Worm (Caenorhabditis elegans): ENCODE data around the gene T28C6.5.

- no peak for TF ChIP-seq sdz-38 (tag; optimal IDR thresholded peaks at IDR 0.05)
- TF ChIP-seq rec-8 (tag; optimal IDR thresholded peaks at IDR 0.05) = no peak
- TF ChIP-seq pha-4 (tag; optimal IDR thresholded peaks at IDR 0.05) = no peak
- no peak for TF ChIP-seq tlf-1 (GFP tag; optimal IDR thresholded peaks at IDR 0.05)
- no peak for TF ChIP-seq ztf-22 (GFP tag; optimal IDR thresholded peaks at IDR 0.05)
Measured at ce11 chrIV:8821147-8821546, at the start of gene T28C6.5.
